Worm (Caenorhabditis elegans) whole organism, late embryonic: ENCODE results near the gene arl-6.

ENCODE experiments used
- C08G9.2 ChIP-seq: sonication (generic microtip); optimal IDR thresholded peaks from 2 replicates; lab custom pipeline; 2016; ENCODE audit warnings: mild to moderate bottlenecking, missing genetic modification characterization, moderate library complexity, missing compliant biosample characterization
- F13H6.1 ChIP-seq: sonication (generic microtip); optimal IDR thresholded peaks from 2 replicates; lab custom pipeline; 2016; ENCODE audit warnings: missing genetic modification characterization, missing compliant biosample characterization
- K02D7.2 ChIP-seq: sonication (generic microtip); optimal IDR thresholded peaks from 2 replicates; lab custom pipeline; 2017; ENCODE audit warnings: mild to moderate bottlenecking, missing genetic modification characterization, missing compliant biosample characterization
- K09A11.1 ChIP-seq: sonication (generic microtip); optimal IDR thresholded peaks from 2 replicates; lab custom pipeline; 2017; ENCODE audit warnings: antibody characterized with exemption, mild to moderate bottlenecking, missing genetic modification characterization, missing compliant biosample characterization; ENCODE audit not compliant: insufficient read depth
- ceh-14 ChIP-seq: sonication (generic microtip); optimal IDR thresholded peaks from 2 replicates; lab custom pipeline; 2016; ENCODE audit warnings: missing genotype, missing genetic modification characterization, missing compliant biosample characterization
- ceh-18 ChIP-seq: sonication (generic microtip); optimal IDR thresholded peaks from 2 replicates; lab custom pipeline; 2016; ENCODE audit warnings: missing genetic modification characterization, missing compliant biosample characterization
- ceh-2 ChIP-seq: sonication (generic microtip); optimal IDR thresholded peaks from 2 replicates; lab custom pipeline; 2016; ENCODE audit warnings: missing genotype, missing genetic modification characterization, missing compliant biosample characterization
- ceh-22 ChIP-seq: sonication (generic microtip); optimal IDR thresholded peaks from 2 replicates; lab custom pipeline; 2017; ENCODE audit warnings: missing biosample characterization, missing genetic modification characterization
- ceh-24 ChIP-seq: sonication (generic microtip); optimal IDR thresholded peaks from 2 replicates; lab custom pipeline; 2016; ENCODE audit warnings: mild to moderate bottlenecking, missing genetic modification characterization, missing compliant biosample characterization
- ceh-30 ChIP-seq: fragments of 150-350 bp; optimal IDR thresholded peaks from 2 replicates; lab custom pipeline; 2014; ENCODE audit warnings: missing biosample characterization, missing genetic modification characterization
- ceh-31 ChIP-seq: sonication (generic microtip); optimal IDR thresholded peaks from 2 replicates; lab custom pipeline; 2016; ENCODE audit warnings: missing genetic modification characterization, missing compliant biosample characterization
- ceh-34 ChIP-seq: sonication (generic microtip); optimal IDR thresholded peaks from 2 replicates; lab custom pipeline; 2016; ENCODE audit warnings: mild to moderate bottlenecking, missing genetic modification characterization, missing compliant biosample characterization
- ceh-45 ChIP-seq: fragments of 200-800 bp; sonication (Bioruptor generic); IDR thresholded peaks from 2 replicates; pipeline ENCODE4 v1.3.6; 2022; ENCODE audit warnings: missing genetic modification reagents, missing genetic modification characterization, missing compliant biosample characterization
- dmd-4 ChIP-seq: sonication (generic microtip); optimal IDR thresholded peaks from 2 replicates; lab custom pipeline; 2016; ENCODE audit warnings: borderline replicate concordance, missing genetic modification characterization, missing compliant biosample characterization
- dve-1 ChIP-seq: sonication (generic microtip); optimal IDR thresholded peaks from 2 replicates; lab custom pipeline; 2017; ENCODE audit warnings: antibody characterized with exemption, mild to moderate bottlenecking, missing genetic modification characterization, missing compliant biosample characterization
- ets-4 ChIP-seq: sonication (generic microtip); optimal IDR thresholded peaks from 2 replicates; lab custom pipeline; 2016; ENCODE audit warnings: missing genetic modification characterization, missing compliant biosample characterization
- fax-1 ChIP-seq: sonication (generic microtip); optimal IDR thresholded peaks from 2 replicates; lab custom pipeline; 2016; ENCODE audit warnings: missing genotype, missing genetic modification characterization, missing compliant biosample characterization
- fkh-10 ChIP-seq: fragments of 150-350 bp; optimal IDR thresholded peaks from 2 replicates; lab custom pipeline; 2014; ENCODE audit warnings: missing biosample characterization, missing genetic modification reagents, missing genetic modification characterization
- fkh-6 ChIP-seq: sonication (generic microtip); optimal IDR thresholded peaks from 2 replicates; lab custom pipeline; 2016; ENCODE audit warnings: missing genetic modification characterization, missing compliant biosample characterization
- hlh-13 ChIP-seq: fragments of 200-800 bp; sonication (Bioruptor generic); optimal IDR thresholded peaks from 2 replicates; lab custom pipeline; 2018; ENCODE audit warnings: mild to moderate bottlenecking, missing genetic modification characterization, missing compliant biosample characterization
- hlh-15 ChIP-seq: sonication (generic microtip); optimal IDR thresholded peaks from 2 replicates; lab custom pipeline; 2016; ENCODE audit warnings: missing genetic modification characterization, missing compliant biosample characterization
- hlh-30 ChIP-seq: sonication (generic microtip); optimal IDR thresholded peaks from 2 replicates; lab custom pipeline; 2017; ENCODE audit warnings: antibody characterized with exemption, missing genetic modification characterization, missing compliant biosample characterization; ENCODE audit not compliant: insufficient read depth
- madf-2 ChIP-seq: sonication (generic microtip); optimal IDR thresholded peaks from 2 replicates; lab custom pipeline; 2017; ENCODE audit warnings: missing genetic modification characterization, missing compliant biosample characterization
- nfya-1 ChIP-seq: sonication (generic microtip); optimal IDR thresholded peaks from 2 replicates; lab custom pipeline; 2017; ENCODE audit warnings: missing genetic modification characterization, mild to moderate bottlenecking, missing compliant biosample characterization, antibody characterized with exemption, moderate library complexity
- nhr-11 ChIP-seq: fragments of 150-350 bp; optimal IDR thresholded peaks from 2 replicates; lab custom pipeline; 2014; ENCODE audit warnings: missing biosample characterization, missing genetic modification characterization
- nhr-232 ChIP-seq: sonication (generic microtip); optimal IDR thresholded peaks from 2 replicates; lab custom pipeline; 2016; ENCODE audit warnings: missing genetic modification characterization, missing compliant biosample characterization
- npax-4 ChIP-seq: sonication (generic microtip); optimal IDR thresholded peaks from 2 replicates; lab custom pipeline; 2016; ENCODE audit warnings: missing genetic modification characterization, missing compliant biosample characterization
- pag-3 ChIP-seq: sonication (generic microtip); optimal IDR thresholded peaks from 2 replicates; lab custom pipeline; 2016; ENCODE audit warnings: missing compliant biosample characterization, missing genetic modification characterization, borderline replicate concordance
- pax-1 ChIP-seq: fragments of 150-350 bp; optimal IDR thresholded peaks from 2 replicates; lab custom pipeline; 2014; ENCODE audit warnings: missing biosample characterization, missing genetic modification characterization
- pha-2 ChIP-seq: sonication (generic microtip); optimal IDR thresholded peaks from 2 replicates; lab custom pipeline; 2017; ENCODE audit warnings: mild to moderate bottlenecking, missing genetic modification characterization, missing compliant biosample characterization
- pha-4 ChIP-seq: fragments of 150-350 bp; optimal IDR thresholded peaks from 2 replicates; lab custom pipeline; 2018; ENCODE audit warnings: missing biosample characterization, missing genetic modification reagents, missing genetic modification characterization
- pqm-1 ChIP-seq: sonication (generic microtip); optimal IDR thresholded peaks from 2 replicates; lab custom pipeline; 2016; ENCODE audit warnings: missing genetic modification characterization, missing compliant biosample characterization
- ref-2 ChIP-seq: sonication (generic microtip); optimal IDR thresholded peaks from 2 replicates; lab custom pipeline; 2016; ENCODE audit warnings: missing genetic modification characterization, missing compliant biosample characterization
- rnt-1 ChIP-seq: sonication (generic microtip); optimal IDR thresholded peaks from 2 replicates; lab custom pipeline; 2016; ENCODE audit warnings: missing genetic modification characterization, missing compliant biosample characterization
- sdc-2 ChIP-seq: sonication (generic microtip); optimal IDR thresholded peaks from 2 replicates; lab custom pipeline; 2016; ENCODE audit warnings: missing genotype, missing genetic modification characterization, missing compliant biosample characterization
- sox-2 ChIP-seq: fragments of 200-800 bp; sonication (Bioruptor generic); IDR thresholded peaks from 2 replicates; pipeline ENCODE4 v1.3.6; 2022; ENCODE audit warnings: missing genetic modification reagents, missing genetic modification characterization, missing compliant biosample characterization
- sox-4 ChIP-seq: sonication (generic microtip); optimal IDR thresholded peaks from 2 replicates; lab custom pipeline; 2017; ENCODE audit warnings: mild to moderate bottlenecking, missing genetic modification characterization, inconsistent platforms, missing compliant biosample characterization
- syd-9 ChIP-seq: sonication (generic microtip); optimal IDR thresholded peaks from 2 replicates; lab custom pipeline; 2016; ENCODE audit warnings: mild to moderate bottlenecking, missing genetic modification characterization, moderate library complexity, missing compliant biosample characterization
- tbx-7 ChIP-seq: sonication (generic microtip); optimal IDR thresholded peaks from 2 replicates; lab custom pipeline; 2016; ENCODE audit warnings: missing genotype, missing genetic modification characterization, missing compliant biosample characterization
- ttx-3 ChIP-seq: sonication (generic microtip); optimal IDR thresholded peaks from 2 replicates; lab custom pipeline; 2016; ENCODE audit warnings: missing genetic modification reagents, missing genetic modification characterization, missing compliant biosample characterization
- unc-42 ChIP-seq: sonication (generic microtip); optimal IDR thresholded peaks from 2 replicates; lab custom pipeline; 2016; ENCODE audit warnings: missing genotype, missing genetic modification characterization, missing compliant biosample characterization
- unc-55 ChIP-seq: sonication (generic microtip); optimal IDR thresholded peaks from 2 replicates; lab custom pipeline; 2017; ENCODE audit warnings: missing biosample characterization, missing genetic modification reagents, missing genetic modification characterization
- zip-5 ChIP-seq: sonication (generic microtip); optimal IDR thresholded peaks from 2 replicates; lab custom pipeline; 2016; ENCODE audit warnings: missing genetic modification characterization, missing compliant biosample characterization
- ztf-16 ChIP-seq: sonication (generic microtip); optimal IDR thresholded peaks from 2 replicates; lab custom pipeline; 2017; ENCODE audit warnings: missing genetic modification characterization, missing compliant biosample characterization

Gene arl-6

DNA sequence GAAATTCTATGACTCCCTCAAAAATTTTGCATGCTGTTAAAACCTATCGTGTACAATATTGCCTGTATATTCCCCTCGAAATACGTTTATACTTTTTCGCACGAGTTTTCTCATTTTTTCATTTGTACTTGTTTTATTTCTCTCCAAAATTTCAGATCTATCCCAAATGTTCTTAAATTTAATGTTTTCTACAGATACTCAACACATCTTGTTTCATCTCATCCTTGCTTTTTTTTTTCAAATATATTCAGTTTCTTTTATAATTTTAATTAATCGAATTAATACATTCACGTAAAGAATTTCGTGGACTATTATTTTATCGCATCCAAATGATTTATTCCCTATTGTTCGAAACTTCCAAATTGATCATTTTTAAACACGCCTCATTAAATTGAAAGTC is 40.3 kb upstream of the arl-6 start, which contains the start of gene C35D10.8:
C35D10.8 (plus strand) TSS at position 301 of the 400 bp plus-strand sequence.
- TF ChIP-seq F13H6.1 (tag; lab: Kevin White, UChicago) (no peak), pha-4 (tag; lab: Kevin White, UChicago) (no peak), K02D7.2 (tag; lab: Kevin White, UChicago) (no peak), pag-3 (tag; lab: Kevin White, UChicago) (no peak), unc-42 (no peak), tbx-7 (tag; lab: Kevin White, UChicago) (no peak), madf-2 (tag; lab: Kevin White, UChicago) (no peak), nhr-232 (tag; lab: Kevin White, UChicago) (no peak), hlh-13 (GFP tag; lab: Kevin White, UChicago) (no peak), K09A11.1 (no peak), sox-2 (GFP tag; lab: Robert Waterston, UW) (no peak)

DNA sequence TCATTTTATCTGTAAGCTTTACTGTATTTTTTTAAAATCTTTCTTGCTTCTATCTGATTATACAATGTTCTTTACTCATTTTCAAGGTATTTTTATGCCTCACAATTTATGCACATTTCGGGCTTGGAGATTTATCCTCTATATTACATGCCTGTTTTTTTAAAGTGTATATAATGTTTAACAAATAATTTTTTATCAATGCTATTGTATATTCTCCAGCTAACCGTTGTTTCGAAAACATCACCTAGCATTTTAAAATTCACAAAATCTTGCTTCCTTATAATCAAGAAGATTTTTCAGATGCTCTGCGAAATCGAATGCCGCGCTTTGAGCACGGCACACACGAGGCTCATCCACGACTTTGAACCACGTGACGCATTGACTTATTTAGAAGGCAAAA is 37.4 kb upstream of the arl-6 start, which contains the start of gene ced-4:
ced-4 (plus strand) TSS at position 301 of the 400 bp plus-strand sequence.
- no peak for TF ChIP-seq nhr-11 (tag; lab: Kevin White, UChicago)
- TF ChIP-seq ceh-2 (tag; lab: Kevin White, UChicago), result no peak
- no peak for TF ChIP-seq pag-3 (tag; lab: Kevin White, UChicago)
- no peak for TF ChIP-seq unc-55
- no peak for TF ChIP-seq ceh-31 (tag; lab: Kevin White, UChicago)
- no peak for TF ChIP-seq ceh-18 (tag; lab: Kevin White, UChicago)
- TF ChIP-seq ztf-16 (tag; lab: Kevin White, UChicago), result no peak
- no peak for TF ChIP-seq C08G9.2 (tag; lab: Kevin White, UChicago)
- no peak for TF ChIP-seq sox-2 (GFP tag; lab: Robert Waterston, UW)
- no peak for TF ChIP-seq pha-2 (tag; lab: Kevin White, UChicago)
- no peak for TF ChIP-seq pqm-1 (tag; lab: Kevin White, UChicago)
- no peak for TF ChIP-seq ref-2 (tag; lab: Kevin White, UChicago)
- no peak for TF ChIP-seq ceh-30 (tag; lab: Kevin White, UChicago)
- TF ChIP-seq K02D7.2 (tag; lab: Kevin White, UChicago), result no peak

DNA sequence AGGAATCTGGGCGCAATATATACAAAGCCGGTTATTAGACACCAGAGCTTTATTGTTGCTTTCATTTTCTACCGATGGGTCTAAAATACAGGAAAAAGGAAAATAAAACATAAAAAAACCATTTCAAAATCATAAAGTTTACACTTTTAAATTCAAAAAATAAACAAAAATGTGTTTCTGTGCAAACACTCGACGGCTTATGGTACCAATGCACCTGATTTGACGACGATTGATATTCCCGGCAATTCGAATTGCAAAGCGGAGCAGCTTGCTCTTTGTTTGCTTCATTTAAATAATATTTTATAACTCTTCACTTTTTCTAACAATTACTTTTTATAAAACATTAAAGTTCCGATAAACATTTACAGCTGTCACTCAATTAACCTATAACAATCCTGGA is 35.5 kb upstream of the arl-6 start, which contains the start of gene F26A1.1:
F26A1.1 (plus strand) TSS at position 369 of the 400 bp plus-strand sequence.
- TF ChIP-seq ceh-18 (tag; lab: Kevin White, UChicago) (no peak), nhr-11 (tag; lab: Kevin White, UChicago) (no peak), ets-4 (tag; lab: Kevin White, UChicago) (no peak), pha-4 (tag; lab: Kevin White, UChicago) (no peak), ceh-24 (tag; lab: Kevin White, UChicago) (no peak), npax-4 (tag; lab: Kevin White, UChicago) (no peak), tbx-7 (tag; lab: Kevin White, UChicago) (no peak), fkh-10 (GFP tag; lab: Kevin White, UChicago) (no peak), syd-9 (tag; lab: Kevin White, UChicago) (no peak), fax-1 (tag; lab: Kevin White, UChicago) (no peak), ceh-34 (tag; lab: Kevin White, UChicago) (no peak), rnt-1 (no peak), sox-4 (no peak), unc-42 (no peak), ceh-22 (tag; lab: Kevin White, UChicago) (no peak)

DNA sequence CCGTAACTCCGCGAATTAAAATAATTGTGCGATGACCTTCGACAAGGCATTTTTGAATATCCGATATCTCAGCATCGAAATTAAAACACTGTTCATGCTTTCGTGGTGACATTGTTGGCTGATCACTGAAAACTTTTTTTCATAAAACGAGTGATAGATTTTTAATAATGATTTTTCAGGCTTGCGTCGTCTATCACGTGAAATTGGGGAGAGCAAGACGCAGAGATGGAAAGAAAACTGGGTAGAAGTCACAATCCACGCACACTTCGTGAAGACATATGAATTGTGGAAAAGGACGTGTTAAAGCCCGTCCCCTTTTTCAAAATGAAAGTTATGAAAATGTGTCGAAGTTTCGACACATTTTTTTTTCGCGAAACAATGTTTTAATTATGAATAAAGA is 35.1 kb upstream of the arl-6 start, which contains the start of gene nonu-1:
nonu-1 (minus strand) TSS at position 169 of the 400 bp plus-strand sequence.
- TF ChIP-seq hlh-30 (tag; lab: Kevin White, UChicago) (peak; percentile 81), nfya-1 (no peak)

DNA sequence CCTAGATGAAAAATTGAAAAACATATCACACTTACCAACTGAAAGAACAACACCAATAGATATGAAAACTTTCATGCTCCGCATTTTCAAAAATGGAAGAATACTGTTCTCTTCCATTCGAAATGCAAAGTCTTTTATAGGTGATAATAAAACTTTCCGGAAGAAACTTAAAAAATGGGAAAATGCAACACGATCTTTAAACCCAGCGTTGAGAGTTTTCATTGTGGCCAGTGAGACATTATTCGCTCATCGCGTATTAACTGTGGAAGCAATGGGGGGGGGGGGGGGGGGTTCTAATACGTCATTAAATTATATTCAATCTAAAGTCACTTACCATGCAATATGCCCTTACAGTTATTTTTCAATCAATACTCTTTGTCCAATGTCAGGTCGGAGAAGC is 29.7 kb upstream of the arl-6 start, which contains the start of the genes clec-157 and fkh-5:
clec-157 (minus strand) TSS at position 101 of the 400 bp plus-strand sequence.
fkh-5 (plus strand) TSS at position 336 of the 400 bp plus-strand sequence.
- TF ChIP-seq hlh-30 (tag; lab: Kevin White, UChicago) (no peak), dmd-4 (no peak), dve-1 (tag; lab: Kevin White, UChicago) (no peak), ceh-14 (tag; lab: Kevin White, UChicago) (no peak), sdc-2 (tag; lab: Kevin White, UChicago) (no peak), ceh-34 (tag; lab: Kevin White, UChicago) (no peak), sox-4 (no peak), pag-3 (tag; lab: Kevin White, UChicago) (no peak), ceh-31 (tag; lab: Kevin White, UChicago) (no peak), pax-1 (no peak), tbx-7 (tag; lab: Kevin White, UChicago) (no peak), ceh-45 (GFP tag; lab: Robert Waterston, UW) (no peak), ttx-3 (tag; lab: Kevin White, UChicago) (no peak), fkh-6 (tag; lab: Kevin White, UChicago) (no peak), hlh-15 (tag; lab: Kevin White, UChicago) (no peak), rnt-1 (no peak), zip-5 (tag; lab: Kevin White, UChicago) (no peak)
- TF ChIP-seq, all 69 proteins: peak for 0
